Fruit fly (Drosophila melanogaster): Measurements from ENCODE around the gene CG44215.
A peak's percentile ranks its signal among the peaks of the same experiment; 100 is the strongest.

CG44215 gene

DNA sequence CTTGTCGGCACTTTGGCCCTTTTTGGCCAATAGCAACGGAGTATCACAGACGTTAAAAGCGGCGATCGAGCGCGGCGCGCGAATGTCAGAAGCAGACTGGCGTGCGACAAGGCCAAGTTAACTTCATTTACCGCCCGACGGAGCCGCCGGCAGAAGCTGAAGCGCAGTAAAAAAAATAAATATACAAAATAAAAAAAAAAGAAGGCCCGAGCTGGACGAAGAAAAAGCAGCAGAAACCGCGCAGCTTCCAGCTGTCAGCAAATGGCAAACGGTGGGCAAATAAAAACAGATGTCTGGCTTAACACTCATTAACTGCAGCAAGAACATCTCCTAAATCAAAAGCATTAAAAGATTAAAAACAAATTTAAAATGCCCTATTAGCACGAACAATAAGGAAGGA is 22.3 kb downstream of the CG44215 start, which contains the start of gene CG14356:
Gene CG14356 (minus strand): TSS at position 101 of the 400 bp plus-strand sequence.
- TF ChIP-seq CG3726 (GFP tag; IDR thresholded peaks at IDR 0.05) = 0 out of 3 replicates have a peak, but pooled peaks have one; percentile 11
- no peak for TF ChIP-seq Hr39 (optimal IDR thresholded peaks at IDR 0.05)

DNA sequence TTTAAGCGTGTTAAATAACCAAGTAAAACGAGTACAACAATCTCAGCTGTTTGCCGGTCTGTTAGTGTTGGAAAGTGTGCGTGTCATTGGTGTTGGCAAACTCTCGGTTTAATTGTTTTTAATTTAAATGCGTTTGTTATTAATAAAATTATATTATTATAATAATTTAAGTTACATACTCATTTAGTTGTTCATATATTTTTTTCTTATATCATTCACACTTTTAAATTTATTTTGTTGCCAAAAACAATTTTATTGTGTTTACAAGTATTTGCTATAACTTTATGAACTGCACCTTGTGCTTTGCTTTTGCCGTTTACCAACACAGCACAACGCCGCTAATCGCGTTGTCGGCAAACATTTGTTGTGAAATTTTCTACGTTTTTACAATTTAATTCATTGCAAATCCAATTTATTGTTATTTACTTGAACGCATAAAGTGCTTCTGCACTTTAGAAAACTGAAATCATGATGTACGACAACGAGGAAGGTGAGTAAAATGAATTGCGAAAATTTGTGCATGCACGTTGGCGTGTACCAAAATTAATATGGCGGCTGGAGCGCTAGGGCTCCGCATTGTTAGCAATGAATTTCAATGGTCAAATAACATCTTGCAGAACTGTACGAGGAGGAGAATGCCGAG is 28.6 kb downstream of the CG44215 start, which contains the start of the genes 140up and Polr2B:
Gene 140up (minus strand): TSS at position 70 of the 643 bp plus-strand sequence.
Gene Polr2B (plus strand): TSS at position 313 of the 643 bp plus-strand sequence.
- peak; percentile 58 for TF ChIP-seq Ets97D (GFP tag; optimal IDR thresholded peaks at IDR 0.05)
- TF ChIP-seq chif (GFP tag; optimal IDR thresholded peaks at IDR 0.05) = peak; percentile 60 to 76
- TF ChIP-seq CG33557 (GFP tag; optimal IDR thresholded peaks at IDR 0.05) = peak; percentile 93
- peak; percentile 95 for TF ChIP-seq CG6689 (GFP tag; IDR thresholded peaks at IDR 0.05)
- no peak for TF ChIP-seq aop (GFP tag; IDR thresholded peaks at IDR 0.05)
- TF ChIP-seq CG7271 (tag; optimal IDR thresholded peaks at IDR 0.05) = peak; percentile 84
- TF ChIP-seq CG14050 (GFP tag; IDR thresholded peaks at IDR 0.05) = peak; percentile 90
- peak; percentile 26 for TF ChIP-seq Hmx (GFP tag; optimal IDR thresholded peaks at IDR 0.05)
- peak; percentile 77 for TF ChIP-seq scrt (GFP tag; optimal IDR thresholded peaks at IDR 0.05)
- TF ChIP-seq Awh (GFP tag; IDR thresholded peaks at IDR 0.05) = peak; percentile 89
- TF ChIP-seq nom (GFP tag; optimal IDR thresholded peaks at IDR 0.05) = peak; percentile 73
- peak; percentile 89 for TF ChIP-seq ap (GFP tag; IDR thresholded peaks at IDR 0.05)
- TF ChIP-seq fd64A (GFP tag; optimal IDR thresholded peaks at IDR 0.05) = no peak
- TF ChIP-seq Lim3 (GFP tag; IDR thresholded peaks at IDR 0.05) = 0 out of 2 replicates have a peak, but pooled peaks have one; percentile 35
- TF ChIP-seq emc (GFP tag; optimal IDR thresholded peaks at IDR 0.05) = peak; percentile 41
- TF ChIP-seq Atf6 (GFP tag; IDR thresholded peaks at IDR 0.05) = peak; percentile 91
- TF ChIP-seq slbo (GFP tag; IDR thresholded peaks at IDR 0.05) = peak; percentile 97
- TF ChIP-seq klu (GFP tag; IDR thresholded peaks at IDR 0.05) = peak; percentile 95
- peak; percentile 100 for TF ChIP-seq CG10267 (tag; optimal IDR thresholded peaks at IDR 0.05)
- no peak for TF ChIP-seq CG6791 (GFP tag; IDR thresholded peaks at IDR 0.05; ENCODE audit: partially characterized antibody)
- TF ChIP-seq CG17912 (GFP tag; optimal IDR thresholded peaks at IDR 0.05) = peak; percentile 74
- peak; percentile 80 for TF ChIP-seq CG13624 (GFP tag; optimal IDR thresholded peaks at IDR 0.05)
- TF ChIP-seq Opbp (GFP tag; IDR thresholded peaks at IDR 0.05; ENCODE audit: partially characterized antibody) = no peak
- TF ChIP-seq cwo (GFP tag; optimal IDR thresholded peaks at IDR 0.05) = peak; percentile 83
- TF ChIP-seq dati (GFP tag; IDR thresholded peaks at IDR 0.05) = peak; percentile 72
- peak; percentile 93 for TF ChIP-seq wdn (GFP tag; IDR thresholded peaks at IDR 0.05)
- peak; percentile 94 for TF ChIP-seq CG12942 (GFP tag; optimal IDR thresholded peaks at IDR 0.05)
- peak; percentile 56 for TF ChIP-seq CG10565 (GFP tag; optimal IDR thresholded peaks at IDR 0.05)
- peak; percentile 89 for TF ChIP-seq fd96Cb (tag; optimal IDR thresholded peaks at IDR 0.05)
- TF ChIP-seq CG3838 (GFP tag; optimal IDR thresholded peaks at IDR 0.05) = peak; percentile 50
- peak; percentile 57 for TF ChIP-seq CG12219 (GFP tag; optimal IDR thresholded peaks at IDR 0.05)
- TF ChIP-seq CG7963 (GFP tag; IDR thresholded peaks at IDR 0.05; ENCODE audit: partially characterized antibody) = no peak
- TF ChIP-seq E2f1 (GFP tag; IDR thresholded peaks at IDR 0.05) = peak; percentile 93
- TF ChIP-seq Dip3 (GFP tag; optimal IDR thresholded peaks at IDR 0.05) = peak; percentile 83
- peak; percentile 91 for TF ChIP-seq CG10366 (GFP tag; IDR thresholded peaks at IDR 0.05)
- TF ChIP-seq zfh1 (GFP tag; IDR thresholded peaks at IDR 0.05) = peak; percentile 88
- peak; percentile 61 for TF ChIP-seq CG6854 (GFP tag; optimal IDR thresholded peaks at IDR 0.05)
- peak; percentile 86 for TF ChIP-seq CG30431 (GFP tag; optimal IDR thresholded peaks at IDR 0.05)
- peak; percentile 60 for TF ChIP-seq NC2β (GFP tag; optimal IDR thresholded peaks at IDR 0.05)
- peak; percentile 94 for TF ChIP-seq CG12155 (GFP tag; optimal IDR thresholded peaks at IDR 0.05)
- no peak for TF ChIP-seq lov (optimal IDR thresholded peaks at IDR 0.05)
- TF ChIP-seq lov (GFP tag; IDR thresholded peaks at IDR 0.05) = peak; percentile 78; the same call in 1 of the 3 replicates
- TF ChIP-seq PHDP (tag; optimal IDR thresholded peaks at IDR 0.05) = peak; percentile 95
- peak; percentile 92 for TF ChIP-seq rib (GFP tag; IDR thresholded peaks at IDR 0.05)
- TF ChIP-seq CG31365 (tag; optimal IDR thresholded peaks at IDR 0.05) = no peak
- peak; percentile 61; the same call in 1 of the 3 replicates for TF ChIP-seq C15 (GFP tag; IDR thresholded peaks at IDR 0.05)
- TF ChIP-seq CG5245 (GFP tag; optimal IDR thresholded peaks at IDR 0.05) = peak; percentile 83

Data from whole organism, embryonic.